Worm (Caenorhabditis elegans) whole organism, L2 larva: ENCODE results near the gene mltn-7.

Experiments used
- aly-2 ChIP-seq: fragments of 150-350 bp; optimal IDR thresholded peaks from 2 replicates; lab custom pipeline; 2014; ENCODE audit warnings: missing biosample characterization, missing genetic modification characterization
- dmd-4 ChIP-seq: sonication (generic microtip); optimal IDR thresholded peaks from 2 replicates; lab custom pipeline; 2017; ENCODE audit warnings: missing biosample characterization, missing genetic modification characterization
- gmeb-1 ChIP-seq: fragments of 150-350 bp; optimal IDR thresholded peaks from 2 replicates; lab custom pipeline; 2014; ENCODE audit warnings: missing biosample characterization, missing genetic modification characterization
- lin-13 ChIP-seq: fragments of 150-350 bp; optimal IDR thresholded peaks from 2 replicates; lab custom pipeline; 2014; ENCODE audit warnings: missing biosample characterization, missing genetic modification reagents, missing genetic modification characterization
- mdl-1 ChIP-seq, 2 experiments: fragments of 150-350 bp in 1 of 2; sonication (generic microtip) in 1 of 2; optimal IDR thresholded peaks; 2 replicates each; lab custom pipeline; 2017; ENCODE audit warnings: missing biosample characterization in 2 of 2, missing genetic modification characterization in 2 of 2
- unc-62 ChIP-seq: fragments of 150-350 bp; optimal IDR thresholded peaks from 2 replicates; lab custom pipeline; 2014; ENCODE audit warnings: missing biosample characterization, missing genetic modification reagents, missing genetic modification characterization
- zag-1 ChIP-seq: fragments of 150-350 bp; optimal IDR thresholded peaks from 2 replicates; lab custom pipeline; 2014; ENCODE audit warnings: missing biosample characterization, missing genetic modification characterization

ce11 chrV:343128-343527 is 27.0 kb upstream of the mltn-7 start, which contains the start of gene wago-10:
- TF ChIP-seq zag-1 (no peak), aly-2 (no peak), gmeb-1 (tag; lab: Kevin White, UChicago) (no peak), dmd-4 (tag; lab: Kevin White, UChicago) (no peak), mdl-1 (tag; optimal IDR thresholded peaks at IDR 0.05; lab: Kevin White, UChicago) (no peak), lin-13 (GFP tag; lab: Kevin White, UChicago) (no peak), unc-62 (GFP tag; lab: Kevin White, UChicago) (no peak)
